Worm (Caenorhabditis elegans) whole organism, L4 larva: ENCODE data around the gene T05H4.4.

ENCODE experiments used
- F10B5.3 ChIP-seq: sonication (generic microtip); optimal IDR thresholded peaks from 2 replicates; lab custom pipeline; 2016; ENCODE audit warnings: mild to moderate bottlenecking, missing genetic modification characterization, missing compliant biosample characterization
- F49E8.2 ChIP-seq: sonication (generic microtip); optimal IDR thresholded peaks from 2 replicates; lab custom pipeline; 2016; ENCODE audit warnings: missing compliant biosample characterization, mild to moderate bottlenecking, missing genetic modification characterization, borderline replicate concordance
- R02D3.7 ChIP-seq: fragments of 150-350 bp; sonication (generic microtip); optimal IDR thresholded peaks from 3 replicates; lab custom pipeline; 2014; ENCODE audit warnings: missing biosample characterization, missing genetic modification characterization
- T20F7.1 ChIP-seq: fragments of 200-800 bp; sonication (Bioruptor generic); optimal IDR thresholded peaks from 2 replicates; lab custom pipeline; 2018; ENCODE audit warnings: mild to moderate bottlenecking, missing genetic modification characterization, missing compliant biosample characterization
- ZK337.2 ChIP-seq: fragments of 200-800 bp; sonication (Bioruptor generic); IDR thresholded peaks from 2 replicates; pipeline ENCODE4 v1.3.6; 2022; ENCODE audit warnings: missing genetic modification reagents, missing genetic modification characterization, missing compliant biosample characterization
- ama-1 ChIP-seq: fragments of 150-350 bp; optimal IDR thresholded peaks from 2 replicates; lab custom pipeline; 2014; ENCODE audit warnings: inconsistent platforms, mixed read lengths
- arid-1 ChIP-seq: fragments of 200-800 bp; sonication (Bioruptor generic); conservative IDR thresholded peaks from 2 replicates; pipeline ENCODE4 v1.3.6; 2022; ENCODE audit warnings: missing genetic modification reagents, missing genetic modification characterization, missing compliant biosample characterization
- ceh-20 ChIP-seq: fragments of 200-800 bp; sonication (Bioruptor generic); IDR thresholded peaks from 2 replicates; pipeline ENCODE4 v1.3.6; 2022; ENCODE audit warnings: missing genetic modification reagents, missing genetic modification characterization, missing compliant biosample characterization
- ceh-82 ChIP-seq: sonication (generic microtip); optimal IDR thresholded peaks from 2 replicates; lab custom pipeline; 2017; ENCODE audit warnings: missing biosample characterization, missing genetic modification characterization
- cey-2 ChIP-seq: sonication (generic microtip); optimal IDR thresholded peaks from 3 replicates; lab custom pipeline; 2017; ENCODE audit warnings: missing genetic modification characterization, mild to moderate bottlenecking, missing compliant biosample characterization, antibody characterized with exemption, borderline replicate concordance; ENCODE audit not compliant: insufficient read depth
- daf-16 ChIP-seq, 3 experiments: sonication (generic microtip); optimal IDR thresholded peaks; 2 replicates each; lab custom pipeline; 2016 to 2017; ENCODE audit warnings: missing genetic modification characterization in 3 of 3, missing genetic modification reagents in 3 of 3, mild to moderate bottlenecking in 2 of 3, missing compliant biosample characterization in 2 of 3, missing biosample characterization in 1 of 3, moderate library complexity in 1 of 3
- daf-8 ChIP-seq: fragments of 200-800 bp; sonication (Bioruptor generic); IDR thresholded peaks from 2 replicates; pipeline ENCODE4 v1.3.6; 2022; ENCODE audit warnings: missing genetic modification characterization, missing compliant biosample characterization
- dmd-6 ChIP-seq: fragments of 200-800 bp; sonication (Bioruptor generic); IDR thresholded peaks from 2 replicates; pipeline ENCODE4 v1.3.6; 2022; ENCODE audit warnings: missing genetic modification reagents, missing genetic modification characterization, missing compliant biosample characterization
- dpl-1 ChIP-seq: fragments of 150-350 bp; optimal IDR thresholded peaks from 2 replicates; lab custom pipeline; 2014; ENCODE audit warnings: missing biosample characterization, missing genetic modification reagents, missing genetic modification characterization
- dve-1 ChIP-seq: sonication (generic microtip); optimal IDR thresholded peaks from 2 replicates; lab custom pipeline; 2017; ENCODE audit warnings: antibody characterized with exemption, mild to moderate bottlenecking, missing genetic modification characterization, missing compliant biosample characterization; ENCODE audit not compliant: insufficient read depth
- egl-27 ChIP-seq: sonication (generic microtip); optimal IDR thresholded peaks from 3 replicates; lab custom pipeline; 2017; ENCODE audit warnings: missing biosample characterization, missing genetic modification reagents, missing genetic modification characterization
- fkh-10 ChIP-seq: fragments of 150-350 bp; optimal IDR thresholded peaks from 2 replicates; lab custom pipeline; 2014; ENCODE audit warnings: missing biosample characterization, missing genetic modification reagents, missing genetic modification characterization
- fos-1 ChIP-seq: fragments of 150-350 bp; optimal IDR thresholded peaks from 2 replicates; lab custom pipeline; 2014; ENCODE audit warnings: missing biosample characterization, missing genetic modification characterization
- hif-1 ChIP-seq, 2 experiments: sonication (generic microtip); optimal IDR thresholded peaks; 2 replicates each; lab custom pipeline; 2016 to 2017; ENCODE audit warnings: missing compliant biosample characterization in 2 of 2, missing genetic modification characterization in 2 of 2, missing genetic modification reagents in 2 of 2, missing genotype in 2 of 2, mild to moderate bottlenecking in 1 of 2
- hlh-11 ChIP-seq: fragments of 200-800 bp; sonication (Bioruptor generic); optimal IDR thresholded peaks from 2 replicates; lab custom pipeline; 2018; ENCODE audit warnings: mild to moderate bottlenecking, missing genetic modification characterization, missing compliant biosample characterization
- hlh-30 ChIP-seq: sonication (generic microtip); optimal IDR thresholded peaks from 2 replicates; lab custom pipeline; 2017; ENCODE audit warnings: antibody characterized with exemption, mild to moderate bottlenecking, missing genetic modification characterization, missing compliant biosample characterization; ENCODE audit not compliant: insufficient read depth
- hmg-1.1 ChIP-seq: fragments of 200-800 bp; sonication (Bioruptor generic); IDR thresholded peaks from 2 replicates; pipeline ENCODE4 v1.3.6; 2022; ENCODE audit warnings: missing genetic modification reagents, missing genetic modification characterization, missing compliant biosample characterization
- lin-1 ChIP-seq: fragments of 200-800 bp; sonication (Bioruptor generic); IDR thresholded peaks from 2 replicates; pipeline ENCODE4 v1.3.6; 2022; ENCODE audit warnings: missing genetic modification reagents, missing genetic modification characterization, missing compliant biosample characterization
- lin-13 ChIP-seq: fragments of 150-350 bp; optimal IDR thresholded peaks from 2 replicates; lab custom pipeline; 2014; ENCODE audit warnings: missing biosample characterization, missing genetic modification reagents, missing genetic modification characterization
- lin-15B ChIP-seq: fragments of 150-350 bp; sonication (generic microtip); optimal IDR thresholded peaks from 3 replicates; lab custom pipeline; 2014; ENCODE audit warnings: missing biosample characterization, missing genetic modification characterization
- lin-29 ChIP-seq: fragments of 200-800 bp; sonication (Bioruptor generic); IDR thresholded peaks from 2 replicates; pipeline ENCODE4 v1.3.6; 2022; ENCODE audit warnings: missing genetic modification reagents, missing genetic modification characterization, missing compliant biosample characterization
- lin-38 ChIP-seq: fragments of 200-800 bp; sonication (Bioruptor generic); IDR thresholded peaks from 2 replicates; pipeline ENCODE4 v1.3.6; 2022; ENCODE audit warnings: missing genetic modification reagents, missing genetic modification characterization, missing compliant biosample characterization
- lsy-2 ChIP-seq, 2 experiments: fragments of 150-350 bp in 1 of 2; sonication (generic microtip) in 1 of 2; optimal IDR thresholded peaks; 2 replicates each; lab custom pipeline; 2014 to 2017; ENCODE audit warnings: missing biosample characterization in 2 of 2, missing genetic modification characterization in 2 of 2
- madf-5 ChIP-seq, 2 experiments: fragments of 200-800 bp; sonication (Bioruptor generic); IDR thresholded peaks; 2 replicates each; pipeline ENCODE4 v1.3.6; 2022; ENCODE audit warnings: missing compliant biosample characterization in 2 of 2, missing genetic modification characterization in 2 of 2
- mdt-29 ChIP-seq: fragments of 200-800 bp; sonication (Bioruptor generic); IDR thresholded peaks from 2 replicates; pipeline ENCODE4 v1.3.6; 2022; ENCODE audit warnings: missing genetic modification reagents, missing genetic modification characterization, missing compliant biosample characterization
- mep-1 ChIP-seq: fragments of 150-350 bp; sonication (generic microtip); optimal IDR thresholded peaks from 3 replicates; lab custom pipeline; 2014; ENCODE audit warnings: missing biosample characterization, missing genetic modification characterization
- mes-2 ChIP-seq: sonication (generic microtip); optimal IDR thresholded peaks from 2 replicates; lab custom pipeline; 2016; ENCODE audit warnings: missing genotype, mild to moderate bottlenecking, missing genetic modification characterization, missing compliant biosample characterization; ENCODE audit not compliant: poor library complexity, severe bottlenecking
- nhr-10 ChIP-seq: fragments of 150-350 bp; optimal IDR thresholded peaks from 2 replicates; lab custom pipeline; 2014; ENCODE audit warnings: missing biosample characterization, missing genetic modification characterization
- nhr-28 ChIP-seq: fragments of 150-350 bp; optimal IDR thresholded peaks from 2 replicates; lab custom pipeline; 2014; ENCODE audit warnings: missing biosample characterization, missing genetic modification characterization
- nhr-42 ChIP-seq: fragments of 200-800 bp; sonication (Bioruptor generic); IDR thresholded peaks from 2 replicates; pipeline ENCODE4 v1.3.6; 2022; ENCODE audit warnings: missing genetic modification characterization, missing compliant biosample characterization
- nhr-48 ChIP-seq: sonication (generic microtip); optimal IDR thresholded peaks from 2 replicates; lab custom pipeline; 2016; ENCODE audit warnings: mild to moderate bottlenecking, missing genetic modification characterization, missing compliant biosample characterization
- nhr-6 ChIP-seq: fragments of 150-350 bp; optimal IDR thresholded peaks from 2 replicates; lab custom pipeline; 2014; ENCODE audit warnings: missing biosample characterization, missing genetic modification characterization
- nhr-77 ChIP-seq: fragments of 150-350 bp; optimal IDR thresholded peaks from 2 replicates; lab custom pipeline; 2014; ENCODE audit warnings: missing biosample characterization, missing genetic modification characterization
- pqm-1 ChIP-seq: sonication (generic microtip); optimal IDR thresholded peaks from 2 replicates; lab custom pipeline; 2017; ENCODE audit warnings: missing biosample characterization, missing genetic modification characterization
- rbr-2 ChIP-seq: sonication (generic microtip); optimal IDR thresholded peaks from 2 replicates; lab custom pipeline; 2016; ENCODE audit warnings: missing genotype, missing genetic modification characterization, missing compliant biosample characterization
- set-16 ChIP-seq: fragments of 200-800 bp; sonication (Bioruptor generic); IDR thresholded peaks from 2 replicates; pipeline ENCODE4 v1.3.6; 2022; ENCODE audit warnings: missing genetic modification reagents, missing genetic modification characterization, missing compliant biosample characterization
- skn-1 ChIP-seq: fragments of 150-350 bp; optimal IDR thresholded peaks from 2 replicates; lab custom pipeline; 2014; ENCODE audit warnings: missing biosample characterization, missing genetic modification characterization
- snpc-1.2 ChIP-seq: fragments of 200-800 bp; sonication (Bioruptor generic); IDR thresholded peaks from 2 replicates; pipeline ENCODE4 v1.3.6; 2022; ENCODE audit warnings: missing genetic modification reagents, missing genetic modification characterization, missing compliant biosample characterization
- spr-3 ChIP-seq: fragments of 200-800 bp; sonication (Bioruptor generic); optimal IDR thresholded peaks from 2 replicates; lab custom pipeline; 2018; ENCODE audit warnings: mild to moderate bottlenecking, missing genetic modification characterization, missing compliant biosample characterization
- tra-1 ChIP-seq: fragments of 200-800 bp; sonication (Bioruptor generic); IDR thresholded peaks from 2 replicates; pipeline ENCODE4 v1.3.6; 2022; ENCODE audit warnings: missing genetic modification reagents, missing genetic modification characterization, missing compliant biosample characterization
- unc-39 ChIP-seq: sonication (generic microtip); optimal IDR thresholded peaks from 2 replicates; lab custom pipeline; 2017; ENCODE audit warnings: missing biosample characterization, missing genetic modification characterization
- zag-1 ChIP-seq: fragments of 150-350 bp; optimal IDR thresholded peaks from 2 replicates; lab custom pipeline; 2014; ENCODE audit warnings: missing biosample characterization, missing genetic modification characterization
- zfp-3 ChIP-seq: fragments of 200-800 bp; sonication (Bioruptor generic); conservative IDR thresholded peaks from 2 replicates; pipeline ENCODE4 v1.3.6; 2022; ENCODE audit warnings: missing genetic modification reagents, missing genetic modification characterization, missing compliant biosample characterization
- zip-2 ChIP-seq: fragments of 150-350 bp; optimal IDR thresholded peaks from 2 replicates; lab custom pipeline; 2014; ENCODE audit warnings: missing biosample characterization, missing genetic modification characterization

T05H4.4 gene

DNA sequence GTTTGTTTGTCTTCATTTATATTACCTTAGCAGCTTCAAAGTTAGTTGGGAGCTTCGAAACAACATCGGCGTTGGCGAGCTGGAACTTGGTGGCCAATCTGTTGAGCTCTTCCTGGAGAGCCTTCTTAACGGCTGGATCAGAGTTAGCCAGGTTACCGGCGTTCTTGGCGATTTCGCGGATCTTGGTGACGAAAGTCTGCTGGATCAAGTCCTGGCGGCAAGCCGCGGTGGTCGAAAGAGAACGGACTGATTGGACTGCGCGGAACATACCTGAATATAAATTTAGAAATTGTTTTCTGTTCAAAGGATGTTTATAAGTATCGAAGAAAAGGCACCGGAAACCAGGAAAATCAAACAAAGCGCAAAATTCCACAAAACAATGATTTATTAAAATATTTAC is 11.9 kb upstream of the T05H4.4 start, which contains the start of gene atp-4 (continued):
- no peak for TF ChIP-seq lin-13
- no peak for TF ChIP-seq fkh-10
- TF ChIP-seq set-16 (GFP tag; lab: Robert Waterston, UW) = peak; percentile 68
- no peak for TF ChIP-seq cey-2 (tag; lab: Kevin White, UChicago)

DNA sequence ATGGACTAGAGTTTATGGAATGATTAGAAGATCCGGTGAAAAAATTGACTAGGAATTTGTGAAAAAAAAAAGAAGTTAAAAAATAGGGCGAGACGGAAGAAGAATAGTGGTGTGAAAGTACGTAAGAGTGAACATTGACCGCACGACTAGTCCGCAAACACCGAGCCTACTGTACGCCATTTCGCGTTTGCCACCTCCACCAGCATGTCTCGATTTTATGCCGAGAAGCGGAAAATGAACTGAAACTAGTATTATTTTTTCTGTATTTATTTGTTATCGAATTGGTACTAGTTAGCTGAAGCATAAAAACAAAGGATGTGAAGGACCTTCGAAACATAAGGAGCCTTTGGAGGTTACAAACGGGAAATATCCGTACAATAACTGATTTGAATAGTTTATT is 11.3 kb upstream of the T05H4.4 start:
- TF ChIP-seq daf-16 (GFP tag; optimal IDR thresholded peaks at IDR 0.05; lab: Kevin White, UChicago) = no peak
- peak; percentile 25 for TF ChIP-seq daf-16 (tag; optimal IDR thresholded peaks at IDR 0.05; lab: Kevin White, UChicago)
- TF ChIP-seq daf-8 (GFP tag; lab: Robert Waterston, UW) = no peak
- TF ChIP-seq egl-27 (tag; lab: Kevin White, UChicago) = no peak
- no peak for TF ChIP-seq lin-1 (GFP tag; lab: Robert Waterston, UW)
- no peak for TF ChIP-seq snpc-1.2 (GFP tag; lab: Robert Waterston, UW)
- no peak for TF ChIP-seq hmg-1.1 (GFP tag; lab: Robert Waterston, UW)
- TF ChIP-seq mes-2 (tag; lab: Kevin White, UChicago) = peak; percentile 76
- TF ChIP-seq lin-15B = no peak
- no peak for TF ChIP-seq dve-1 (tag; lab: Kevin White, UChicago)
- no peak for TF ChIP-seq nhr-28
- TF ChIP-seq arid-1 (GFP tag; lab: Robert Waterston, UW) = no peak
- TF ChIP-seq nhr-42 = no peak
- TF ChIP-seq unc-39 (tag; lab: Kevin White, UChicago) = no peak
- TF ChIP-seq F49E8.2 (tag; lab: Kevin White, UChicago) = no peak
- no peak for TF ChIP-seq ceh-20 (GFP tag; lab: Robert Waterston, UW)
- TF ChIP-seq set-16 (GFP tag; lab: Robert Waterston, UW) = no peak
- TF ChIP-seq lin-29 (GFP tag; lab: Robert Waterston, UW) = no peak
- peak; percentile 44 for TF ChIP-seq nhr-6 (tag; lab: Kevin White, UChicago)
- TF ChIP-seq dpl-1 (GFP tag; lab: Kevin White, UChicago) = peak; percentile 52
- no peak for TF ChIP-seq R02D3.7 (tag; lab: Kevin White, UChicago)
- TF ChIP-seq ama-1 = peak; percentile 78
- TF ChIP-seq hlh-30 (tag; lab: Kevin White, UChicago) = peak; percentile 28
- no peak for TF ChIP-seq nhr-48 (tag; lab: Kevin White, UChicago)
- no peak for TF ChIP-seq zag-1
- peak; percentile 20 for TF ChIP-seq hlh-11
- peak; percentile 50; the same call in 1 of the 2 replicates for TF ChIP-seq zfp-3 (GFP tag; lab: Robert Waterston, UW)
- TF ChIP-seq hif-1 (tag; optimal IDR thresholded peaks at IDR 0.05; lab: Kevin White, UChicago) = no peak
- peak; percentile 18 for TF ChIP-seq rbr-2 (tag; lab: Kevin White, UChicago)
- no peak for TF ChIP-seq mdt-29 (GFP tag; lab: Robert Waterston, UW)
- no peak for TF ChIP-seq tra-1 (GFP tag; lab: Robert Waterston, UW)
- TF ChIP-seq F10B5.3 (tag; lab: Kevin White, UChicago) = no peak
- no peak for TF ChIP-seq zip-2 (tag; lab: Kevin White, UChicago)
- no peak for TF ChIP-seq nhr-77 (tag; lab: Kevin White, UChicago)
- no peak for TF ChIP-seq fos-1
- peak; percentile 43 for TF ChIP-seq mep-1
- no peak for TF ChIP-seq pqm-1 (tag; lab: Kevin White, UChicago)
- TF ChIP-seq spr-3 (GFP tag; lab: Kevin White, UChicago) = no peak
- TF ChIP-seq ceh-82 (tag; lab: Kevin White, UChicago) = no peak
- TF ChIP-seq T20F7.1 (GFP tag; lab: Kevin White, UChicago) = no peak
- TF ChIP-seq lsy-2 (tag; optimal IDR thresholded peaks at IDR 0.05; lab: Kevin White, UChicago) = peak in 1 of 2 experiments; percentile 76
- TF ChIP-seq dmd-6 = 0 out of 2 replicates have a peak, but pooled peaks have one; percentile 12
- no peak for TF ChIP-seq nhr-10 (tag; lab: Kevin White, UChicago)
- TF ChIP-seq lin-38 (GFP tag; lab: Robert Waterston, UW) = peak; percentile 57
- no peak for TF ChIP-seq ZK337.2 (GFP tag; lab: Robert Waterston, UW)
- TF ChIP-seq madf-5 (GFP tag; IDR thresholded peaks at IDR 0.05; lab: Robert Waterston, UW) = no peak
- no peak for TF ChIP-seq skn-1 (tag; lab: Kevin White, UChicago)
- TF ChIP-seq, all 104 proteins: peak for 13
